Worm (Caenorhabditis elegans) whole organism, late embryonic: ENCODE measurements around the gene mccc-2.

Experiments
- C08G9.2 ChIP-seq: sonication (generic microtip); optimal IDR thresholded peaks from 2 replicates; lab custom pipeline; 2016; ENCODE audit warnings: mild to moderate bottlenecking, missing genetic modification characterization, moderate library complexity, missing compliant biosample characterization
- K02D7.2 ChIP-seq: sonication (generic microtip); optimal IDR thresholded peaks from 2 replicates; lab custom pipeline; 2017; ENCODE audit warnings: mild to moderate bottlenecking, missing genetic modification characterization, missing compliant biosample characterization
- K09A11.1 ChIP-seq: sonication (generic microtip); optimal IDR thresholded peaks from 2 replicates; lab custom pipeline; 2017; ENCODE audit warnings: antibody characterized with exemption, mild to moderate bottlenecking, missing genetic modification characterization, missing compliant biosample characterization; ENCODE audit not compliant: insufficient read depth
- ahr-1 ChIP-seq: sonication (generic microtip); optimal IDR thresholded peaks from 2 replicates; lab custom pipeline; 2016; ENCODE audit warnings: missing genetic modification characterization, missing compliant biosample characterization
- ceh-30 ChIP-seq: fragments of 150-350 bp; optimal IDR thresholded peaks from 2 replicates; lab custom pipeline; 2014; ENCODE audit warnings: missing biosample characterization, missing genetic modification characterization
- ceh-31 ChIP-seq: sonication (generic microtip); optimal IDR thresholded peaks from 2 replicates; lab custom pipeline; 2016; ENCODE audit warnings: missing genetic modification characterization, missing compliant biosample characterization
- ceh-34 ChIP-seq: sonication (generic microtip); optimal IDR thresholded peaks from 2 replicates; lab custom pipeline; 2016; ENCODE audit warnings: mild to moderate bottlenecking, missing genetic modification characterization, missing compliant biosample characterization
- ceh-45 ChIP-seq: fragments of 200-800 bp; sonication (Bioruptor generic); IDR thresholded peaks from 2 replicates; pipeline ENCODE4 v1.3.6; 2022; ENCODE audit warnings: missing genetic modification reagents, missing genetic modification characterization, missing compliant biosample characterization
- ceh-48 ChIP-seq: sonication (generic microtip); optimal IDR thresholded peaks from 2 replicates; lab custom pipeline; 2016; ENCODE audit warnings: missing genetic modification characterization, inconsistent platforms, missing compliant biosample characterization
- che-1 ChIP-seq: sonication (generic microtip); optimal IDR thresholded peaks from 2 replicates; lab custom pipeline; 2016; ENCODE audit warnings: mild to moderate bottlenecking, missing genetic modification characterization, missing compliant biosample characterization
- dmd-4 ChIP-seq: sonication (generic microtip); optimal IDR thresholded peaks from 2 replicates; lab custom pipeline; 2016; ENCODE audit warnings: borderline replicate concordance, missing genetic modification characterization, missing compliant biosample characterization
- dve-1 ChIP-seq: sonication (generic microtip); optimal IDR thresholded peaks from 2 replicates; lab custom pipeline; 2017; ENCODE audit warnings: antibody characterized with exemption, mild to moderate bottlenecking, missing genetic modification characterization, missing compliant biosample characterization
- elt-2 ChIP-seq: sonication (generic microtip); optimal IDR thresholded peaks from 2 replicates; lab custom pipeline; 2016; ENCODE audit warnings: missing genetic modification reagents, missing genetic modification characterization, missing compliant biosample characterization
- elt-4 ChIP-seq: sonication (generic microtip); optimal IDR thresholded peaks from 2 replicates; lab custom pipeline; 2016; ENCODE audit warnings: missing genetic modification characterization, missing compliant biosample characterization
- ets-4 ChIP-seq: sonication (generic microtip); optimal IDR thresholded peaks from 2 replicates; lab custom pipeline; 2016; ENCODE audit warnings: missing genetic modification characterization, missing compliant biosample characterization
- fax-1 ChIP-seq: sonication (generic microtip); optimal IDR thresholded peaks from 2 replicates; lab custom pipeline; 2016; ENCODE audit warnings: missing genotype, missing genetic modification characterization, missing compliant biosample characterization
- fkh-10 ChIP-seq: fragments of 150-350 bp; optimal IDR thresholded peaks from 2 replicates; lab custom pipeline; 2014; ENCODE audit warnings: missing biosample characterization, missing genetic modification reagents, missing genetic modification characterization
- gmeb-2 ChIP-seq: sonication (generic microtip); optimal IDR thresholded peaks from 2 replicates; lab custom pipeline; 2016; ENCODE audit warnings: missing genetic modification characterization, inconsistent platforms, missing compliant biosample characterization
- hlh-13 ChIP-seq: fragments of 200-800 bp; sonication (Bioruptor generic); optimal IDR thresholded peaks from 2 replicates; lab custom pipeline; 2018; ENCODE audit warnings: mild to moderate bottlenecking, missing genetic modification characterization, missing compliant biosample characterization
- madf-2 ChIP-seq: sonication (generic microtip); optimal IDR thresholded peaks from 2 replicates; lab custom pipeline; 2017; ENCODE audit warnings: missing genetic modification characterization, missing compliant biosample characterization
- nfya-1 ChIP-seq: sonication (generic microtip); optimal IDR thresholded peaks from 2 replicates; lab custom pipeline; 2017; ENCODE audit warnings: missing genetic modification characterization, mild to moderate bottlenecking, missing compliant biosample characterization, antibody characterized with exemption, moderate library complexity
- nhr-232 ChIP-seq: sonication (generic microtip); optimal IDR thresholded peaks from 2 replicates; lab custom pipeline; 2016; ENCODE audit warnings: missing genetic modification characterization, missing compliant biosample characterization
- npax-4 ChIP-seq: sonication (generic microtip); optimal IDR thresholded peaks from 2 replicates; lab custom pipeline; 2016; ENCODE audit warnings: missing genetic modification characterization, missing compliant biosample characterization
- odd-2 ChIP-seq: sonication (generic microtip); optimal IDR thresholded peaks from 2 replicates; lab custom pipeline; 2017; ENCODE audit warnings: antibody characterized with exemption, mild to moderate bottlenecking, missing genetic modification characterization, missing compliant biosample characterization
- pat-9 ChIP-seq: fragments of 200-800 bp; sonication (Bioruptor generic); optimal IDR thresholded peaks from 2 replicates; lab custom pipeline; 2018; ENCODE audit warnings: mild to moderate bottlenecking, missing genetic modification characterization, moderate library complexity, missing compliant biosample characterization
- pax-1 ChIP-seq: fragments of 150-350 bp; optimal IDR thresholded peaks from 2 replicates; lab custom pipeline; 2014; ENCODE audit warnings: missing biosample characterization, missing genetic modification characterization
- pha-2 ChIP-seq: sonication (generic microtip); optimal IDR thresholded peaks from 2 replicates; lab custom pipeline; 2017; ENCODE audit warnings: mild to moderate bottlenecking, missing genetic modification characterization, missing compliant biosample characterization
- pqm-1 ChIP-seq: sonication (generic microtip); optimal IDR thresholded peaks from 2 replicates; lab custom pipeline; 2016; ENCODE audit warnings: missing genetic modification characterization, missing compliant biosample characterization
- pros-1 ChIP-seq: fragments of 150-350 bp; optimal IDR thresholded peaks from 2 replicates; lab custom pipeline; 2014; ENCODE audit warnings: missing biosample characterization, missing genetic modification reagents, missing genetic modification characterization
- rnt-1 ChIP-seq: sonication (generic microtip); optimal IDR thresholded peaks from 2 replicates; lab custom pipeline; 2016; ENCODE audit warnings: missing genetic modification characterization, missing compliant biosample characterization
- sox-2 ChIP-seq: fragments of 200-800 bp; sonication (Bioruptor generic); IDR thresholded peaks from 2 replicates; pipeline ENCODE4 v1.3.6; 2022; ENCODE audit warnings: missing genetic modification reagents, missing genetic modification characterization, missing compliant biosample characterization
- syd-9 ChIP-seq: sonication (generic microtip); optimal IDR thresholded peaks from 2 replicates; lab custom pipeline; 2016; ENCODE audit warnings: mild to moderate bottlenecking, missing genetic modification characterization, moderate library complexity, missing compliant biosample characterization
- ttx-3 ChIP-seq: sonication (generic microtip); optimal IDR thresholded peaks from 2 replicates; lab custom pipeline; 2016; ENCODE audit warnings: missing genetic modification reagents, missing genetic modification characterization, missing compliant biosample characterization
- unc-3 ChIP-seq, 2 experiments: fragments of 200-800 bp in 1 of 2; sonication (Bioruptor generic) in 1 of 2; sonication (generic microtip) in 1 of 2; conservative IDR thresholded peaks in 1 of 2; optimal IDR thresholded peaks in 1 of 2; 2 replicates each; pipeline versions ENCODE4 v1.3.6 to Lab custom; 2016 to 2022; ENCODE audit warnings: missing compliant biosample characterization in 2 of 2, missing genetic modification characterization in 2 of 2, missing genetic modification reagents in 1 of 2
- unc-42 ChIP-seq: sonication (generic microtip); optimal IDR thresholded peaks from 2 replicates; lab custom pipeline; 2016; ENCODE audit warnings: missing genotype, missing genetic modification characterization, missing compliant biosample characterization
- unc-55 ChIP-seq: sonication (generic microtip); optimal IDR thresholded peaks from 2 replicates; lab custom pipeline; 2017; ENCODE audit warnings: missing biosample characterization, missing genetic modification reagents, missing genetic modification characterization
- ztf-16 ChIP-seq: sonication (generic microtip); optimal IDR thresholded peaks from 2 replicates; lab custom pipeline; 2017; ENCODE audit warnings: missing genetic modification characterization, missing compliant biosample characterization

mccc-2 gene

ce11 chrIII:9103643-9104042 lies 14.5 kb upstream of the mccc-2 start, which contains the start of gene dos-1:
Gene dos-1 (plus strand): TSS chrIII:9103943.
- TF ChIP-seq pax-1 (tag; lab: Kevin White, UChicago) (no peak), nfya-1 (no peak), elt-4 (no peak), nhr-232 (tag; lab: Kevin White, UChicago) (no peak), fax-1 (tag; lab: Kevin White, UChicago) (no peak), dve-1 (tag; lab: Kevin White, UChicago) (no peak), odd-2 (tag; lab: Kevin White, UChicago) (no peak), pat-9 (tag; lab: Kevin White, UChicago) (no peak), gmeb-2 (tag; lab: Kevin White, UChicago) (no peak), pha-2 (tag; lab: Kevin White, UChicago) (no peak), npax-4 (tag; lab: Kevin White, UChicago) (no peak), dmd-4 (tag; lab: Kevin White, UChicago) (no peak), ahr-1 (tag; lab: Kevin White, UChicago) (no peak), pros-1 (no peak), unc-55 (GFP tag; lab: Kevin White, UChicago) (no peak), madf-2 (tag; lab: Kevin White, UChicago) (no peak), K09A11.1 (tag; lab: Kevin White, UChicago) (no peak)

- TF ChIP-seq K02D7.2 = no peak
- TF ChIP-seq elt-4 = no peak
- no peak for TF ChIP-seq gmeb-2 (tag; lab: Kevin White, UChicago)
- no peak for TF ChIP-seq ztf-16 (tag; lab: Kevin White, UChicago)
- TF ChIP-seq unc-55 (GFP tag; lab: Kevin White, UChicago) = no peak
- TF ChIP-seq ets-4 (tag; lab: Kevin White, UChicago) = no peak
- no peak for TF ChIP-seq pax-1 (tag; lab: Kevin White, UChicago)
- no peak for TF ChIP-seq C08G9.2 (tag; lab: Kevin White, UChicago)
- no peak for TF ChIP-seq ceh-48 (tag; lab: Kevin White, UChicago)
- TF ChIP-seq dmd-4 (tag; lab: Kevin White, UChicago) = no peak
- TF ChIP-seq nhr-232 (tag; lab: Kevin White, UChicago) = no peak
- no peak for TF ChIP-seq pqm-1 (tag; lab: Kevin White, UChicago)
- TF ChIP-seq che-1 (tag; lab: Kevin White, UChicago) = no peak
These were observed 12.0 kb upstream of the mccc-2 start, which contains the start of gene ZK507.1 for ce11 chrIII:9101212-9101611. Gene ZK507.1 (minus strand): TSS chrIII:9101312.

- no peak for TF ChIP-seq sox-2 (GFP tag; lab: Robert Waterston, UW)
- TF ChIP-seq ceh-34 = no peak
- TF ChIP-seq hlh-13 (GFP tag; lab: Kevin White, UChicago) = no peak
- no peak for TF ChIP-seq ceh-30 (tag; lab: Kevin White, UChicago)
- TF ChIP-seq pat-9 (tag; lab: Kevin White, UChicago) = no peak
These were observed 2.5 kb upstream of the mccc-2 start, which contains the start of gene glp-1 for ce11 chrIII:9091392-9092291. Gene glp-1 (plus strand): TSS chrIII:9092241.

- peak; percentile 11 for TF ChIP-seq ceh-34
- peak; percentile 14 for TF ChIP-seq ceh-31 (tag; lab: Kevin White, UChicago)
- peak; percentile 16 for TF ChIP-seq nfya-1
- no peak for TF ChIP-seq ttx-3 (tag; lab: Kevin White, UChicago)
- TF ChIP-seq elt-2 (tag; lab: Kevin White, UChicago) = peak; percentile 9
- no peak for TF ChIP-seq odd-2 (tag; lab: Kevin White, UChicago)
- TF ChIP-seq unc-55 (GFP tag; lab: Kevin White, UChicago) = peak; percentile 82
- no peak for TF ChIP-seq ceh-45 (GFP tag; lab: Robert Waterston, UW)
- no peak for TF ChIP-seq ztf-16 (tag; lab: Kevin White, UChicago)
- no peak for TF ChIP-seq unc-3 (GFP tag; conservative IDR thresholded peaks at IDR 0.05; lab: Robert Waterston, UW)
- peak; percentile 28 for TF ChIP-seq unc-3 (tag; optimal IDR thresholded peaks at IDR 0.05; lab: Kevin White, UChicago)
- peak; percentile 1 for TF ChIP-seq syd-9
- TF ChIP-seq unc-42 (tag; lab: Kevin White, UChicago) = peak; percentile 91
- TF ChIP-seq fkh-10 (GFP tag; lab: Kevin White, UChicago) = no peak
- TF ChIP-seq rnt-1 = peak; percentile 1
These were observed 4.8 kb downstream of the mccc-2 start for ce11 chrIII:9084329-9084728.
